Worm (Caenorhabditis elegans) whole organism, midembryonic: ENCODE results near the gene K07C5.13.

ENCODE experiments used
- cog-1 ChIP-seq: sonication (generic microtip); optimal IDR thresholded peaks from 2 replicates; lab custom pipeline; 2016; ENCODE audit warnings: missing genetic modification characterization, missing compliant biosample characterization
- klf-2 ChIP-seq: fragments of 200-800 bp; sonication (Bioruptor generic); conservative IDR thresholded peaks from 2 replicates; pipeline ENCODE4 v1.3.6; 2022; ENCODE audit warnings: missing genetic modification reagents, missing genetic modification characterization, missing compliant biosample characterization
- med-1 ChIP-seq: sonication (generic microtip); optimal IDR thresholded peaks from 2 replicates; lab custom pipeline; 2017; ENCODE audit warnings: missing genetic modification characterization, mild to moderate bottlenecking, missing compliant biosample characterization, antibody characterized with exemption, missing genetic modification reagents; ENCODE audit not compliant: insufficient read depth
- ztf-23 ChIP-seq: fragments of 200-800 bp; sonication (Bioruptor generic); IDR thresholded peaks from 2 replicates; pipeline ENCODE4 v1.3.6; 2022; ENCODE audit warnings: missing genetic modification reagents, missing genetic modification characterization, missing compliant biosample characterization
- ztf-29 ChIP-seq: fragments of 200-800 bp; sonication (Bioruptor generic); IDR thresholded peaks from 2 replicates; pipeline ENCODE4 v1.3.6; 2022; ENCODE audit warnings: missing genetic modification reagents, missing genetic modification characterization, missing compliant biosample characterization

- TF ChIP-seq klf-2 (no peak), ztf-29 (GFP tag; lab: Robert Waterston, UW) (no peak), cog-1 (tag; lab: Kevin White, UChicago) (no peak), ztf-23 (GFP tag; lab: Robert Waterston, UW) (no peak), med-1 (GFP tag; lab: Kevin White, UChicago) (no peak)
These were observed 47.3 kb upstream of the K07C5.13 start, which contains the start of gene col-150 for ce11 chrV:10294549-10294948.
